Worm (Caenorhabditis elegans): ENCODE data around the gene T24H7.2.

T24H7.2 gene

DNA sequence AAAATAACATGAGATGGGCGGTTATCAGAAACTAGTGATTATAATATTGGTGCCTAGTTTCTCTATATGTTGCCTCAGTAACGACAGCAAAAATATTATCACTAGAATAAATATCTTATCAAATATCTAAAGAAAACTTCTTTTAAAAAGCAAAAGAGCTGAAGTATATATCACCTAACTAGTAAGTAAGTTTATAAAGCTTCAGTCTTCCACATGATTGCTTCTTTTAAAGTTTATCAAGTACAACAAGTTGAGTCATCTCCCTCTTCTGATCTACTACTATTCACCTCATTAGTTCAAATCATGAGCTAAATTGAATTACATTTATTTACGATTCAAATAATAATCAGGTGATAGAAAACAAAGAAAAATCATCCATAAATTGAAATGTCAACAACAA lies 41.0 kb downstream of the T24H7.2 start (continued):
- no peak for TF ChIP-seq unc-30 (tag; optimal IDR thresholded peaks at IDR 0.05)
- TF ChIP-seq mef-2 (tag; optimal IDR thresholded peaks at IDR 0.05), result no peak
- TF ChIP-seq mep-1 (tag; optimal IDR thresholded peaks at IDR 0.05), result no peak
- TF ChIP-seq tbx-2 (tag; optimal IDR thresholded peaks at IDR 0.05), result no peak

- TF ChIP-seq hpl-2 (GFP tag; optimal IDR thresholded peaks at IDR 0.05) (no peak), tbx-2 (tag; optimal IDR thresholded peaks at IDR 0.05) (no peak), nhr-11 (tag; optimal IDR thresholded peaks at IDR 0.05) (no peak), snpc-4 (tag; optimal IDR thresholded peaks at IDR 0.05) (no peak), Y116A8C.19 (tag; optimal IDR thresholded peaks at IDR 0.05; ENCODE audit: borderline replicate concordance) (no peak), nhr-76 (tag; optimal IDR thresholded peaks at IDR 0.05) (no peak), lin-14 (GFP tag; optimal IDR thresholded peaks at IDR 0.05) (peak; percentile 72), unc-130 (tag; optimal IDR thresholded peaks at IDR 0.05) (peak; percentile 39), pqm-1 (tag; optimal IDR thresholded peaks at IDR 0.05) (no peak), nhr-84 (tag; optimal IDR thresholded peaks at IDR 0.05) (no peak), dpl-1 (GFP tag; optimal IDR thresholded peaks at IDR 0.05) (no peak), unc-86 (tag; optimal IDR thresholded peaks at IDR 0.05) (no peak), efl-3 (GFP tag; optimal IDR thresholded peaks at IDR 0.05) (no peak), sptf-1 (tag; optimal IDR thresholded peaks at IDR 0.05) (no peak), tlp-1 (tag; optimal IDR thresholded peaks at IDR 0.05) (no peak), nhr-90 (tag; optimal IDR thresholded peaks at IDR 0.05; ENCODE audit: poor library complexity) (no peak), lin-13 (GFP tag; optimal IDR thresholded peaks at IDR 0.05) (no peak), unc-30 (tag; optimal IDR thresholded peaks at IDR 0.05) (no peak), egl-13 (tag; optimal IDR thresholded peaks at IDR 0.05) (no peak), blmp-1 (tag; optimal IDR thresholded peaks at IDR 0.05) (peak; percentile 52), ces-1 (GFP tag; optimal IDR thresholded peaks at IDR 0.05) (no peak), ceh-90 (tag; optimal IDR thresholded peaks at IDR 0.05) (no peak), fkh-8 (tag; optimal IDR thresholded peaks at IDR 0.05) (no peak), egl-27 (tag; optimal IDR thresholded peaks at IDR 0.05) (no peak), ztf-4 (tag; optimal IDR thresholded peaks at IDR 0.05) (no peak), hlh-4 (tag; optimal IDR thresholded peaks at IDR 0.05) (no peak), fos-1 (tag; optimal IDR thresholded peaks at IDR 0.05) (no peak), rnt-1 (tag; optimal IDR thresholded peaks at IDR 0.05) (peak; percentile 62), lir-3 (tag; optimal IDR thresholded peaks at IDR 0.05; ENCODE audit: poor library complexity) (no peak), ceh-82 (tag; optimal IDR thresholded peaks at IDR 0.05) (no peak), sox-4 (tag; optimal IDR thresholded peaks at IDR 0.05) (no peak), F16B12.6 (tag; optimal IDR thresholded peaks at IDR 0.05) (no peak), unc-62 (GFP tag; optimal IDR thresholded peaks at IDR 0.05) (no peak), mdl-1 (tag; optimal IDR thresholded peaks at IDR 0.05) (peak in 1 of 2 experiments; percentile 64), zag-1 (tag; optimal IDR thresholded peaks at IDR 0.05) (no peak), ceh-63 (GFP tag; optimal IDR thresholded peaks at IDR 0.05) (no peak), elt-3 (tag; optimal IDR thresholded peaks at IDR 0.05) (no peak), aly-2 (tag; optimal IDR thresholded peaks at IDR 0.05) (no peak), C04F5.9 (tag; optimal IDR thresholded peaks at IDR 0.05) (no peak), zip-4 (GFP tag; optimal IDR thresholded peaks at IDR 0.05) (no peak), ztf-11 (tag; optimal IDR thresholded peaks at IDR 0.05) (no peak), irx-1 (tag; optimal IDR thresholded peaks at IDR 0.05) (no peak), mep-1 (tag; optimal IDR thresholded peaks at IDR 0.05) (peak; percentile 21), snu-23 (GFP tag; optimal IDR thresholded peaks at IDR 0.05) (peak; percentile 55), efl-1 (optimal IDR thresholded peaks at IDR 0.05) (peak in 1 of 2 experiments; percentile 24), efl-1 (GFP tag; optimal IDR thresholded peaks at IDR 0.05 in 1 of 2) (no peak), pag-3 (tag; optimal IDR thresholded peaks at IDR 0.05; ENCODE audit: borderline replicate concordance, insufficient read depth) (no peak), mab-9 (GFP tag; IDR thresholded peaks at IDR 0.05) (no peak), ets-5 (GFP tag; IDR thresholded peaks at IDR 0.05) (no peak), hlh-17 (GFP tag; optimal IDR thresholded peaks at IDR 0.05; ENCODE audit: borderline replicate concordance) (no peak)
Measured at ce11 chrII:6290047-6290582, 43.0 kb downstream of the T24H7.2 start, which contains the start of gene upb-1. TSS of gene upb-1 (minus strand) at chrII:6290097.

Measured in whole organism, L1 larva.